Worm (Caenorhabditis elegans) whole organism, late embryonic: ENCODE data around the gene T12A2.21.

Experiments used
- C38D4.7 ChIP-seq: fragments of 200-800 bp; sonication (Bioruptor generic); optimal IDR thresholded peaks from 2 replicates; lab custom pipeline; 2018; ENCODE audit warnings: mild to moderate bottlenecking, missing genetic modification characterization, moderate library complexity, missing compliant biosample characterization
- F13H6.1 ChIP-seq: sonication (generic microtip); optimal IDR thresholded peaks from 2 replicates; lab custom pipeline; 2016; ENCODE audit warnings: missing genetic modification characterization, missing compliant biosample characterization
- Y22D7AL.16 ChIP-seq: sonication (generic microtip); optimal IDR thresholded peaks from 2 replicates; lab custom pipeline; 2016; ENCODE audit warnings: missing genetic modification characterization, missing compliant biosample characterization
- ama-1 ChIP-seq: fragments of 150-350 bp; optimal IDR thresholded peaks from 2 replicates; lab custom pipeline; 2014
- ceh-2 ChIP-seq: sonication (generic microtip); optimal IDR thresholded peaks from 2 replicates; lab custom pipeline; 2016; ENCODE audit warnings: missing genotype, missing genetic modification characterization, missing compliant biosample characterization
- ceh-22 ChIP-seq: sonication (generic microtip); optimal IDR thresholded peaks from 2 replicates; lab custom pipeline; 2017; ENCODE audit warnings: missing biosample characterization, missing genetic modification characterization
- ceh-24 ChIP-seq: sonication (generic microtip); optimal IDR thresholded peaks from 2 replicates; lab custom pipeline; 2016; ENCODE audit warnings: mild to moderate bottlenecking, missing genetic modification characterization, missing compliant biosample characterization
- ceh-31 ChIP-seq: sonication (generic microtip); optimal IDR thresholded peaks from 2 replicates; lab custom pipeline; 2016; ENCODE audit warnings: missing genetic modification characterization, missing compliant biosample characterization
- ceh-34 ChIP-seq: sonication (generic microtip); optimal IDR thresholded peaks from 2 replicates; lab custom pipeline; 2016; ENCODE audit warnings: mild to moderate bottlenecking, missing genetic modification characterization, missing compliant biosample characterization
- ceh-48 ChIP-seq: sonication (generic microtip); optimal IDR thresholded peaks from 2 replicates; lab custom pipeline; 2016; ENCODE audit warnings: missing genetic modification characterization, inconsistent platforms, missing compliant biosample characterization
- ceh-6 ChIP-seq: fragments of 200-800 bp; sonication (Bioruptor generic); optimal IDR thresholded peaks from 2 replicates; lab custom pipeline; 2018; ENCODE audit warnings: mild to moderate bottlenecking, missing genetic modification characterization, missing compliant biosample characterization
- ceh-9 ChIP-seq: sonication (generic microtip); optimal IDR thresholded peaks from 2 replicates; lab custom pipeline; 2016; ENCODE audit warnings: mild to moderate bottlenecking, missing genetic modification characterization, inconsistent platforms, missing compliant biosample characterization
- che-1 ChIP-seq: sonication (generic microtip); optimal IDR thresholded peaks from 2 replicates; lab custom pipeline; 2016; ENCODE audit warnings: mild to moderate bottlenecking, missing genetic modification characterization, missing compliant biosample characterization
- dve-1 ChIP-seq: sonication (generic microtip); optimal IDR thresholded peaks from 2 replicates; lab custom pipeline; 2017; ENCODE audit warnings: antibody characterized with exemption, mild to moderate bottlenecking, missing genetic modification characterization, missing compliant biosample characterization
- fax-1 ChIP-seq: sonication (generic microtip); optimal IDR thresholded peaks from 2 replicates; lab custom pipeline; 2016; ENCODE audit warnings: missing genotype, missing genetic modification characterization, missing compliant biosample characterization
- gmeb-2 ChIP-seq: sonication (generic microtip); optimal IDR thresholded peaks from 2 replicates; lab custom pipeline; 2016; ENCODE audit warnings: missing genetic modification characterization, inconsistent platforms, missing compliant biosample characterization
- hlh-13 ChIP-seq: fragments of 200-800 bp; sonication (Bioruptor generic); optimal IDR thresholded peaks from 2 replicates; lab custom pipeline; 2018; ENCODE audit warnings: mild to moderate bottlenecking, missing genetic modification characterization, missing compliant biosample characterization
- hlh-8 ChIP-seq: sonication (generic microtip); optimal IDR thresholded peaks from 2 replicates; lab custom pipeline; 2016; ENCODE audit warnings: missing genotype, missing genetic modification characterization, missing compliant biosample characterization
- lim-6 ChIP-seq: sonication (generic microtip); optimal IDR thresholded peaks from 2 replicates; lab custom pipeline; 2016; ENCODE audit warnings: missing genetic modification characterization, missing compliant biosample characterization
- madf-2 ChIP-seq: sonication (generic microtip); optimal IDR thresholded peaks from 2 replicates; lab custom pipeline; 2017; ENCODE audit warnings: missing genetic modification characterization, missing compliant biosample characterization
- nfya-1 ChIP-seq: sonication (generic microtip); optimal IDR thresholded peaks from 2 replicates; lab custom pipeline; 2017; ENCODE audit warnings: missing genetic modification characterization, mild to moderate bottlenecking, missing compliant biosample characterization, antibody characterized with exemption, moderate library complexity
- npax-4 ChIP-seq: sonication (generic microtip); optimal IDR thresholded peaks from 2 replicates; lab custom pipeline; 2016; ENCODE audit warnings: missing genetic modification characterization, missing compliant biosample characterization
- pax-1 ChIP-seq: fragments of 150-350 bp; optimal IDR thresholded peaks from 2 replicates; lab custom pipeline; 2014; ENCODE audit warnings: missing biosample characterization, missing genetic modification characterization
- pha-2 ChIP-seq: sonication (generic microtip); optimal IDR thresholded peaks from 2 replicates; lab custom pipeline; 2017; ENCODE audit warnings: mild to moderate bottlenecking, missing genetic modification characterization, missing compliant biosample characterization
- pha-4 ChIP-seq: fragments of 150-350 bp; optimal IDR thresholded peaks from 2 replicates; lab custom pipeline; 2018; ENCODE audit warnings: missing biosample characterization, missing genetic modification reagents, missing genetic modification characterization
- pros-1 ChIP-seq: fragments of 150-350 bp; optimal IDR thresholded peaks from 2 replicates; lab custom pipeline; 2014; ENCODE audit warnings: missing biosample characterization, missing genetic modification reagents, missing genetic modification characterization
- ref-2 ChIP-seq: sonication (generic microtip); optimal IDR thresholded peaks from 2 replicates; lab custom pipeline; 2016; ENCODE audit warnings: missing genetic modification characterization, missing compliant biosample characterization
- rnt-1 ChIP-seq: sonication (generic microtip); optimal IDR thresholded peaks from 2 replicates; lab custom pipeline; 2016; ENCODE audit warnings: missing genetic modification characterization, missing compliant biosample characterization
- sox-2 ChIP-seq: fragments of 200-800 bp; sonication (Bioruptor generic); IDR thresholded peaks from 2 replicates; pipeline ENCODE4 v1.3.6; 2022; ENCODE audit warnings: missing genetic modification reagents, missing genetic modification characterization, missing compliant biosample characterization
- sox-4 ChIP-seq: sonication (generic microtip); optimal IDR thresholded peaks from 2 replicates; lab custom pipeline; 2017; ENCODE audit warnings: mild to moderate bottlenecking, missing genetic modification characterization, inconsistent platforms, missing compliant biosample characterization
- tbx-2 ChIP-seq: sonication (generic microtip); optimal IDR thresholded peaks from 2 replicates; lab custom pipeline; 2016; ENCODE audit warnings: missing genetic modification characterization, missing compliant biosample characterization
- ttx-3 ChIP-seq: sonication (generic microtip); optimal IDR thresholded peaks from 2 replicates; lab custom pipeline; 2016; ENCODE audit warnings: missing genetic modification reagents, missing genetic modification characterization, missing compliant biosample characterization
- unc-3 ChIP-seq, 2 experiments: fragments of 200-800 bp in 1 of 2; sonication (Bioruptor generic) in 1 of 2; sonication (generic microtip) in 1 of 2; conservative IDR thresholded peaks in 1 of 2; optimal IDR thresholded peaks in 1 of 2; 2 replicates each; pipeline versions ENCODE4 v1.3.6 to Lab custom; 2016 to 2022; ENCODE audit warnings: missing compliant biosample characterization in 2 of 2, missing genetic modification characterization in 2 of 2, missing genetic modification reagents in 1 of 2
- unc-42 ChIP-seq: sonication (generic microtip); optimal IDR thresholded peaks from 2 replicates; lab custom pipeline; 2016; ENCODE audit warnings: missing genotype, missing genetic modification characterization, missing compliant biosample characterization

The T12A2.21 gene

ce11 chrIII:6201325-6201724, 35.2 kb downstream of the T12A2.21 start:
- TF ChIP-seq dve-1 (tag; lab: Kevin White, UChicago) (no peak), pax-1 (no peak), hlh-8 (tag; lab: Kevin White, UChicago) (no peak)

- TF ChIP-seq ceh-31 = no peak
- TF ChIP-seq ceh-48 (tag; lab: Kevin White, UChicago) = peak; percentile 23
- peak; percentile 40 for TF ChIP-seq rnt-1 (tag; lab: Kevin White, UChicago)
- peak; percentile 10 for TF ChIP-seq unc-42 (tag; lab: Kevin White, UChicago)
- TF ChIP-seq nfya-1 = peak; percentile 17
Measured at ce11 chrIII:6198378-6199234, 37.9 kb downstream of the T12A2.21 start, which contains the start of the genes C23G10.7 and rpn-2. Gene C23G10.7, minus strand, starts transcription at chrIII:6198414. Gene rpn-2, plus strand, starts transcription at chrIII:6199184.

- no peak for TF ChIP-seq Y22D7AL.16
- no peak for TF ChIP-seq ref-2 (tag; lab: Kevin White, UChicago)
- TF ChIP-seq ceh-34 (tag; lab: Kevin White, UChicago) = no peak
- TF ChIP-seq ttx-3 (tag; lab: Kevin White, UChicago) = no peak
- TF ChIP-seq ceh-22 (tag; lab: Kevin White, UChicago) = no peak
- TF ChIP-seq ceh-2 (tag; lab: Kevin White, UChicago) = no peak
- TF ChIP-seq che-1 (tag; lab: Kevin White, UChicago) = no peak
- TF ChIP-seq nfya-1 = no peak
- no peak for TF ChIP-seq ceh-6 (GFP tag; lab: Kevin White, UChicago)
- TF ChIP-seq ceh-24 (tag; lab: Kevin White, UChicago) = no peak
- no peak for TF ChIP-seq ama-1 (lab: Kevin White, UChicago)
- TF ChIP-seq C38D4.7 (GFP tag; lab: Kevin White, UChicago) = no peak
- no peak for TF ChIP-seq sox-2 (GFP tag; lab: Robert Waterston, UW)
- TF ChIP-seq fax-1 (tag; lab: Kevin White, UChicago) = no peak
- no peak for TF ChIP-seq gmeb-2 (tag; lab: Kevin White, UChicago)
- TF ChIP-seq pros-1 (tag; lab: Kevin White, UChicago) = no peak
- TF ChIP-seq unc-3 (GFP tag; conservative IDR thresholded peaks at IDR 0.05; lab: Robert Waterston, UW) = no peak
- TF ChIP-seq unc-3 (tag; optimal IDR thresholded peaks at IDR 0.05; lab: Kevin White, UChicago) = no peak
- TF ChIP-seq, all 69 proteins: peak for 0
Measured at ce11 chrIII:6195718-6196117, 40.8 kb downstream of the T12A2.21 start.

DNA sequence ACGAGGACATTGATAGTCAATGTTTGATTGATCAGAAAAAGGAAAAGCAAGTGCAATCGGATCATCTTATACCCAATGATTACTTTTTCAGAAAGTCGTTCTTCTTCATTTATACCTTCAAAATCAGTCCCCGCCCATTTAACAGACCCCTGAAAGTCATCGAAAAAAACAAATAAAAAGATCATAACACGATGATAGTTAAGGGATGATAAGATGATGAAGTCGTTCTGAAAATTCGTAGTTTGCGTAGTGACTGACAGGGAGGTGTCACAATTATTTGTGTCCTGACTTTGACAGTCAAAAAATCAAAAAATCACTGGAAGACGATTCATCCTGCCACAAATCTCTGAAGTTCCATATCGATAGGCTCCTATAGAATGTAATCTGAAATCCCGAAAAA, 42.1 kb downstream of the T12A2.21 start, which contains the start of gene ugt-66:
Gene ugt-66 (minus strand): TSS at position 101 of the 400 bp plus-strand sequence.
- no peak for TF ChIP-seq hlh-13
- TF ChIP-seq dve-1 (tag; lab: Kevin White, UChicago) = no peak
- no peak for TF ChIP-seq madf-2
- TF ChIP-seq npax-4 (tag; lab: Kevin White, UChicago) = no peak
- TF ChIP-seq che-1 (tag; lab: Kevin White, UChicago) = no peak
- TF ChIP-seq sox-4 (tag; lab: Kevin White, UChicago) = no peak
- TF ChIP-seq, all 69 proteins: peak for 0

- TF ChIP-seq F13H6.1 (no peak), ceh-9 (no peak), tbx-2 (tag; lab: Kevin White, UChicago) (no peak), lim-6 (tag; lab: Kevin White, UChicago) (no peak), pha-4 (tag; lab: Kevin White, UChicago) (no peak), pha-2 (tag; lab: Kevin White, UChicago) (no peak)
Measured at ce11 chrIII:6190810-6191209, 45.7 kb downstream of the T12A2.21 start, which contains the start of gene C23G10.5. Gene C23G10.5, plus strand, starts transcription at chrIII:6191110.
